Fruit fly (Drosophila melanogaster) whole organism, wandering third instar larva: ENCODE data around the gene S-Lap3.

Source experiments
- CG32264 ChIP-seq: fragments of 200-800 bp; sonication (Bioruptor generic); optimal IDR thresholded peaks from 2 replicates; lab custom pipeline; 2016; ENCODE audit warnings: missing biosample characterization, missing genetic modification characterization
- CrebA ChIP-seq: fragments of 200-800 bp; sonication (Bioruptor generic); optimal IDR thresholded peaks from 2 replicates; lab custom pipeline; 2016; ENCODE audit warnings: missing biosample characterization, mild to moderate bottlenecking, missing genetic modification characterization, borderline replicate concordance
- Dfd ChIP-seq: fragments of >200 bp; optimal IDR thresholded peaks from 2 replicates; lab custom pipeline; 2017; ENCODE audit warnings: missing biosample characterization, missing genetic modification characterization
- Dif ChIP-seq: fragments of 200-275, 200-300 bp; sonication (Bioruptor generic); optimal IDR thresholded peaks from 2 replicates; lab custom pipeline; 2018; ENCODE audit warnings: missing biosample characterization, missing genetic modification characterization; ENCODE audit not compliant: partially characterized antibody
- HLH106 ChIP-seq: fragments of 200-800 bp; optimal IDR thresholded peaks from 3 replicates; lab custom pipeline; 2019; ENCODE audit warnings: missing biosample characterization, mild to moderate bottlenecking, missing genetic modification characterization, moderate library complexity
- Hnf4 ChIP-seq: fragments of 200-800 bp; sonication (Bioruptor generic); optimal IDR thresholded peaks from 2 replicates; lab custom pipeline; 2016; ENCODE audit warnings: missing biosample characterization, mild to moderate bottlenecking, missing genetic modification characterization
- Hr83 ChIP-seq: fragments of 200-300 bp; sonication (Bioruptor generic); optimal IDR thresholded peaks from 2 replicates; lab custom pipeline; 2016; ENCODE audit warnings: missing biosample characterization, mild to moderate bottlenecking, missing genetic modification characterization, moderate library complexity; ENCODE audit not compliant: poor library complexity, severe bottlenecking
- Jra ChIP-seq: sonication (Bioruptor generic); optimal IDR thresholded peaks from 2 replicates; lab custom pipeline; 2016; ENCODE audit warnings: missing biosample characterization, missing genetic modification characterization
- Myc ChIP-seq: fragments of >200 bp; optimal IDR thresholded peaks from 2 replicates; lab custom pipeline; 2017
- N ChIP-seq: fragments of >200 bp; optimal IDR thresholded peaks from 2 replicates; lab custom pipeline; 2018; ENCODE audit warnings: missing biosample characterization, missing external identifiers, missing genetic modification characterization
- OdsH ChIP-seq: fragments of 200-800 bp; sonication (Bioruptor generic); optimal IDR thresholded peaks from 2 replicates; lab custom pipeline; 2016; ENCODE audit warnings: missing biosample characterization, mild to moderate bottlenecking, missing genetic modification characterization
- Rel ChIP-seq, 2 experiments: fragments of 200-800 bp; sonication (Bioruptor generic) in 1 of 2; optimal IDR thresholded peaks; 2 replicates in 1 of 2; 3 replicates in 1 of 2; lab custom pipeline; 2016 to 2019; ENCODE audit warnings: mild to moderate bottlenecking in 2 of 2, missing biosample characterization in 2 of 2, missing genetic modification characterization in 2 of 2, moderate library complexity in 1 of 2
- Sp1 ChIP-seq: fragments of 200-800 bp; sonication (Bioruptor generic); optimal IDR thresholded peaks from 3 replicates; lab custom pipeline; 2019; ENCODE audit warnings: missing biosample characterization, mild to moderate bottlenecking, missing genetic modification characterization, moderate library complexity
- br ChIP-seq: fragments of 200-800 bp; sonication (Bioruptor generic); optimal IDR thresholded peaks from 2 replicates; lab custom pipeline; 2016; ENCODE audit warnings: missing biosample characterization, missing genetic modification characterization
- brk ChIP-seq: fragments of 200-800 bp; sonication (Bioruptor generic); optimal IDR thresholded peaks from 2 replicates; lab custom pipeline; 2016; ENCODE audit warnings: missing biosample characterization, mild to moderate bottlenecking, missing genetic modification characterization
- dl ChIP-seq, 2 experiments: fragments of 175-275, 200-275 bp in 1 of 2; fragments of 200-275 bp in 1 of 2; sonication (Bioruptor generic); optimal IDR thresholded peaks; lab custom pipeline; 2018; ENCODE audit warnings: mild to moderate bottlenecking in 2 of 2, missing biosample characterization in 2 of 2, missing genetic modification characterization in 2 of 2, moderate library complexity in 2 of 2; ENCODE audit not compliant: partially characterized antibody in 2 of 2, insufficient read depth in 1 of 2
- dmrt93B ChIP-seq: fragments of 200-800 bp; sonication (Bioruptor generic); optimal IDR thresholded peaks from 2 replicates; lab custom pipeline; 2018; ENCODE audit warnings: missing biosample characterization, mild to moderate bottlenecking, missing genetic modification characterization
- ey ChIP-seq: fragments of 200-800 bp; sonication (Bioruptor generic); optimal IDR thresholded peaks from 2 replicates; lab custom pipeline; 2016; ENCODE audit warnings: missing biosample characterization, missing genetic modification characterization
- foxo ChIP-seq, 2 experiments: fragments of 200-800 bp; sonication (Bioruptor generic); optimal IDR thresholded peaks; 2 replicates in 1 of 2; 3 replicates in 1 of 2; lab custom pipeline; 2016 to 2017; ENCODE audit warnings: missing biosample characterization in 2 of 2, missing genetic modification characterization in 2 of 2
- h ChIP-seq: fragments of 200-800 bp; sonication (Bioruptor generic); optimal IDR thresholded peaks from 3 replicates; lab custom pipeline; 2016; ENCODE audit warnings: missing biosample characterization, mild to moderate bottlenecking, missing genetic modification characterization
- lola ChIP-seq: fragments of >200 bp; optimal IDR thresholded peaks from 2 replicates; lab custom pipeline; 2017; ENCODE audit warnings: missing biosample characterization, missing genetic modification characterization
- pan ChIP-seq: fragments of >200 bp; optimal IDR thresholded peaks from 2 replicates; lab custom pipeline; 2017
- psq ChIP-seq: fragments of 200-800 bp; sonication (Bioruptor generic); optimal IDR thresholded peaks from 3 replicates; lab custom pipeline; 2017; ENCODE audit warnings: missing biosample characterization, mild to moderate bottlenecking, missing genetic modification characterization, moderate library complexity
- rgr ChIP-seq: fragments of 200-800 bp; sonication (Bioruptor generic); optimal IDR thresholded peaks from 3 replicates; lab custom pipeline; 2016; ENCODE audit warnings: missing biosample characterization, mild to moderate bottlenecking, missing genetic modification characterization
- sage ChIP-seq: fragments of 200-800 bp; sonication (Bioruptor generic); optimal IDR thresholded peaks from 2 replicates; lab custom pipeline; 2016; ENCODE audit warnings: missing biosample characterization, mild to moderate bottlenecking, missing genetic modification characterization
- sv ChIP-seq: fragments of 200-800 bp; sonication (Bioruptor generic); optimal IDR thresholded peaks from 3 replicates; lab custom pipeline; 2016; ENCODE audit warnings: missing biosample characterization, missing genetic modification characterization
- tai ChIP-seq: sonication (Bioruptor generic); optimal IDR thresholded peaks from 2 replicates; lab custom pipeline; 2016; ENCODE audit warnings: missing biosample characterization, missing genetic modification characterization
- usp ChIP-seq: fragments of >200 bp; optimal IDR thresholded peaks from 2 replicates; lab custom pipeline; 2017; ENCODE audit warnings: missing biosample characterization, missing genetic modification characterization
- woc ChIP-seq: sonication (Bioruptor generic); optimal IDR thresholded peaks from 2 replicates; lab custom pipeline; 2016; ENCODE audit warnings: missing biosample characterization, mild to moderate bottlenecking, missing genetic modification characterization

S-Lap3 gene

dm6 chr3L:10446998-10447397 is 18.0 kb upstream of the S-Lap3 start:
- TF ChIP-seq HLH106 (no peak), br (GFP tag; lab: Kevin White, UChicago) (no peak), OdsH (no peak), Myc (lab: Kevin White, UChicago) (no peak), dmrt93B (no peak), h (GFP tag; lab: Kevin White, UChicago) (no peak), Sp1 (GFP tag; lab: Kevin White, UChicago) (no peak), tai (GFP tag; lab: Kevin White, UChicago) (no peak), rgr (GFP tag; lab: Kevin White, UChicago) (no peak), pan (lab: Kevin White, UChicago) (no peak)

DNA sequence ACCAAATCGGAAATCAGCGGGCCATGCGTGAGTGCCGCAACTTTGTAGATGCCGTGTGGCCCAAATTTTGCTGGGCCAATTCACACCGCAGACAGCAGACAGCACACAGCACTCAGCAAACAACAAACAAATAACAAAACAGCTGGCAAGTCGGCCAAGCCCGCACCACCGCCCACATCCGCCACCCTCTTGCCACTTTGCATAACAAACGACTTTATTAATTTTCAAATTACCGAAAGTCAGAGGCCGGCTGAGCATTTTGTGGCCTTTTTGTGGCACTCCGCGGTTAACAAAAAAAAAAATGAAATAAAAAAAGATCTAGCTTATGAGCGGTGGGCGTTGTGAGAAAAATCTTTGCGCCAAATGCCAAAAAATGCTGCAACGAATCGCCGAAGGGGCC is 15.3 kb upstream of the S-Lap3 start:
- TF ChIP-seq h (GFP tag; lab: Kevin White, UChicago) (no peak), tai (GFP tag; lab: Kevin White, UChicago) (no peak), brk (GFP tag; lab: Kevin White, UChicago) (no peak), sv (GFP tag; lab: Kevin White, UChicago) (no peak), lola (no peak), CrebA (GFP tag; lab: Kevin White, UChicago) (no peak), sage (no peak), usp (no peak), Myc (lab: Kevin White, UChicago) (no peak), ey (no peak), br (GFP tag; lab: Kevin White, UChicago) (no peak), foxo (GFP tag; optimal IDR thresholded peaks at IDR 0.05; lab: Kevin White, UChicago) (no peak), woc (GFP tag; lab: Kevin White, UChicago) (no peak), dmrt93B (no peak), N (no peak), Rel (GFP tag; optimal IDR thresholded peaks at IDR 0.05; lab: Kevin White, UChicago) (no peak), Rel (tag; optimal IDR thresholded peaks at IDR 0.05; lab: Kevin White, UChicago) (no peak)

- TF ChIP-seq CrebA (GFP tag; lab: Kevin White, UChicago) (no peak), OdsH (no peak), psq (GFP tag; lab: Kevin White, UChicago) (no peak), dl (GFP tag; optimal IDR thresholded peaks at IDR 0.05; lab: Kevin White, UChicago; ENCODE audit: insufficient read depth in 1 of 2, partially characterized antibody in 2 of 2) (no peak), foxo (GFP tag; optimal IDR thresholded peaks at IDR 0.05; lab: Kevin White, UChicago) (no peak), Jra (GFP tag; lab: Kevin White, UChicago) (no peak), Dif (no peak), N (no peak), pan (lab: Kevin White, UChicago) (no peak), sage (no peak), Dfd (GFP tag; lab: Kevin White, UChicago) (no peak), h (GFP tag; lab: Kevin White, UChicago) (no peak)
- TF ChIP-seq, all 38 proteins: peak for 0
Measured at dm6 chr3L:10459076-10459475, 5.9 kb upstream of the S-Lap3 start.

DNA sequence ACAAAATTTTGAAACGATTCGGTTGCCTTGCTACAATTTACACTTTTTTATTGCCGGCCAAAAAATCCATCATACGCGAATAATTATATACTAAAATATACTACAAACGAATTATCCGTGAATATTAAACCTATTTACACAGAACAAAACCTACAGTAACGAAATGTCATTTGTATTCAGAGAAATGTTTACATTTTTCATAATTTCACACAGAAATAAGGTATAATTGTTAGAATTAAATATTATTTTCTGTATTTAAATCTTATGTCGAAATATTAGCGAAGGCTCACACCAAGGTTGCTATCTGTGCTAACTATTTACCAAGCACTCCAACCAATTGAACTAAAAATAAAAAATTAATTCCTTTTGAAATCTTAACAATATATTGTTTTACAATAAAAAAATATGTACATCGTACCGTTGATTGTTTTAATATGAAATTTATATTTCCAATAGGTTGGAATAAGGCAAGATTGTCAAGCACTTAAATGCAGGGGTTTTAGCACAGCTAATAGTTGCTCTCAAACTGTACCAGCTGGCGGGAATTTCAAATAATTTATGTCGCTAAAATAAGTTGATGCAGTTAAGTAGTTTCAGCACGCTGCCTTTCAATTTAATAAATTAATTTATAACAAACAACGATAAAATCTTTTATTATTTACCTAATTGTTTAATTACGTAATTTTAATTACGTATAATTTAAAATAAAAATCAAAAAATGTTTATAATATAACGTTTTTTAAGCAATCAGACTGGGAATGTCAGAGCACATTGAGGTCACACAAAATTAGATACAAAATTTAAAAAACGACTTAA is 1.7 kb upstream of the S-Lap3 start, which contains the start of the genes Gem3 and CG32061:
Gene Gem3 (minus strand): TSS at position 51 of the 816 bp plus-strand sequence.
Gene CG32061 (plus strand): TSS at position 766 of the 816 bp plus-strand sequence.
- no peak for TF ChIP-seq ey
- TF ChIP-seq Rel (GFP tag; optimal IDR thresholded peaks at IDR 0.05; lab: Kevin White, UChicago) = no peak
- no peak for TF ChIP-seq Rel (tag; optimal IDR thresholded peaks at IDR 0.05; lab: Kevin White, UChicago)
- TF ChIP-seq Myc (lab: Kevin White, UChicago) = peak; percentile 79
- no peak for TF ChIP-seq h (GFP tag; lab: Kevin White, UChicago)

DNA sequence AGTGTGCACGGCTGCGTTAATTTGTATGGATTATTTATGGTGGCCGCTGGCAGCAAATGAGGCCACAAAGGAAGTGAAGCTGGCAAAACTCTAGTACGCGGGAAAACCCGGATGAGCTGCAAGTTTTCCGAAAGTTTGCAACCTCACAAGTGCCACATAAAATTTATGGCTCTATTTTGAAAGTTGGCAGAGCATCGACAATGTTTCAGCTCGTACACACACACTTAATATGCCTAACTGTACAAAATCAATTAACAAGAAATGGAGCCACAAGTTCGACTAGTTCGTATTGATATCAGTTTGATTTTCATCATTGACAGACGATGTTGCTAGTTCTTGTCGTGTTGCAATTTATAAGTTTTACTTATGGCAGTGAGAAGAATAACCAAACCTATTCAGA is 13.2 kb downstream of the S-Lap3 start, which contains the start of gene CG46430:
Gene CG46430 (plus strand): TSS at position 301 of the 400 bp plus-strand sequence.
- TF ChIP-seq pan (lab: Kevin White, UChicago) (no peak), HLH106 (no peak), psq (GFP tag; lab: Kevin White, UChicago) (no peak), dmrt93B (no peak), CG32264 (GFP tag; lab: Kevin White, UChicago) (no peak), lola (no peak), rgr (GFP tag; lab: Kevin White, UChicago) (no peak), Myc (lab: Kevin White, UChicago) (no peak), Hr83 (GFP tag; lab: Kevin White, UChicago) (no peak), Hnf4 (GFP tag; lab: Kevin White, UChicago) (no peak), h (GFP tag; lab: Kevin White, UChicago) (no peak), Sp1 (GFP tag; lab: Kevin White, UChicago) (no peak)
